Worm (Caenorhabditis elegans) whole organism, late embryonic: Measurements from ENCODE around the gene Y51H7BR.7.

Experiments
- F13H6.1 ChIP-seq: sonication (generic microtip); optimal IDR thresholded peaks from 2 replicates; lab custom pipeline; 2016; ENCODE audit warnings: missing genetic modification characterization, missing compliant biosample characterization
- K09A11.1 ChIP-seq: sonication (generic microtip); optimal IDR thresholded peaks from 2 replicates; lab custom pipeline; 2017; ENCODE audit warnings: antibody characterized with exemption, mild to moderate bottlenecking, missing genetic modification characterization, missing compliant biosample characterization; ENCODE audit not compliant: insufficient read depth
- ama-1 ChIP-seq: fragments of 150-350 bp; optimal IDR thresholded peaks from 2 replicates; lab custom pipeline; 2014
- ceh-30 ChIP-seq: fragments of 150-350 bp; optimal IDR thresholded peaks from 2 replicates; lab custom pipeline; 2014; ENCODE audit warnings: missing biosample characterization, missing genetic modification characterization
- ceh-34 ChIP-seq: sonication (generic microtip); optimal IDR thresholded peaks from 2 replicates; lab custom pipeline; 2016; ENCODE audit warnings: mild to moderate bottlenecking, missing genetic modification characterization, missing compliant biosample characterization
- eyg-1 ChIP-seq: sonication (generic microtip); optimal IDR thresholded peaks from 2 replicates; lab custom pipeline; 2016; ENCODE audit warnings: missing genotype, missing genetic modification characterization, missing compliant biosample characterization
- fax-1 ChIP-seq: sonication (generic microtip); optimal IDR thresholded peaks from 2 replicates; lab custom pipeline; 2016; ENCODE audit warnings: missing genotype, missing genetic modification characterization, missing compliant biosample characterization
- hlh-6 ChIP-seq: sonication (generic microtip); optimal IDR thresholded peaks from 2 replicates; lab custom pipeline; 2016; ENCODE audit warnings: missing genotype, missing genetic modification characterization, missing compliant biosample characterization
- nhr-232 ChIP-seq: sonication (generic microtip); optimal IDR thresholded peaks from 2 replicates; lab custom pipeline; 2016; ENCODE audit warnings: missing genetic modification characterization, missing compliant biosample characterization
- odd-2 ChIP-seq: sonication (generic microtip); optimal IDR thresholded peaks from 2 replicates; lab custom pipeline; 2017; ENCODE audit warnings: antibody characterized with exemption, mild to moderate bottlenecking, missing genetic modification characterization, missing compliant biosample characterization
- pat-9 ChIP-seq: fragments of 200-800 bp; sonication (Bioruptor generic); optimal IDR thresholded peaks from 2 replicates; lab custom pipeline; 2018; ENCODE audit warnings: mild to moderate bottlenecking, missing genetic modification characterization, moderate library complexity, missing compliant biosample characterization
- sox-4 ChIP-seq: sonication (generic microtip); optimal IDR thresholded peaks from 2 replicates; lab custom pipeline; 2017; ENCODE audit warnings: mild to moderate bottlenecking, missing genetic modification characterization, inconsistent platforms, missing compliant biosample characterization
- tbx-2 ChIP-seq: sonication (generic microtip); optimal IDR thresholded peaks from 2 replicates; lab custom pipeline; 2016; ENCODE audit warnings: missing genetic modification characterization, missing compliant biosample characterization
- unc-86 ChIP-seq: sonication (generic microtip); optimal IDR thresholded peaks from 2 replicates; lab custom pipeline; 2016; ENCODE audit warnings: missing genetic modification characterization, missing compliant biosample characterization

DNA sequence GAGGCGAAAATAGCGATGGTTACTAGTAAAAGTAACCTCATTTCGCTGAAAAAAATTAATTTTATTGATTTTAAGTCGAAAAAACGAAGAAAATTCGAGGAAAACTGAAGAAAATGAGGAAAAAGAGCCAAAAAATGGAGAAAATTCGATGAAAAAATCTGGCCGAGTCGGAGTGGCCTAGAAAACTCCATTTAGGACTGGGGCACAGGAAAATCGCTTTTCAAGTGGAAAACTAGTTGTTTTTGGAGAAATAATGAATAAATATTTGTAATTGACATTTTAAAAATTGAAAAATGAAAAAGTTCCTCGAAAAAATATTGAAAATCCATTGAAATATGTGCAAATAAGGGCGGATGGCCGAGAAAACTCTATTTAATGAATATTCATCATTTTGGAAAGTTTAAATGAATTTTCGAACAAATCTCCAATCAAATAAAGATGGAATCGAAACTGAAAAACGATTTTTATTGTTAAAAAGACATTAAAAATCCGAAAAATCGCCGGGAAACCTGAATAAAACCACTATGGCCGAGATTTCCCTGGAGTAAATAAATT, 25.0 kb downstream of the Y51H7BR.7 start, which contains the start of gene emc-1:
- peak; percentile 7 for TF ChIP-seq tbx-2
- no peak for TF ChIP-seq ama-1 (lab: Kevin White, UChicago)
- TF ChIP-seq hlh-6 (tag; lab: Kevin White, UChicago), result no peak
- no peak for TF ChIP-seq K09A11.1 (tag; lab: Kevin White, UChicago)
- TF ChIP-seq odd-2 (tag; lab: Kevin White, UChicago), result no peak
- no peak for TF ChIP-seq pat-9 (tag; lab: Kevin White, UChicago)
- TF ChIP-seq F13H6.1 (tag; lab: Kevin White, UChicago), result no peak
- no peak for TF ChIP-seq eyg-1 (tag; lab: Kevin White, UChicago)
- no peak for TF ChIP-seq sox-4 (tag; lab: Kevin White, UChicago)
- TF ChIP-seq ceh-30 (tag; lab: Kevin White, UChicago), result no peak
- no peak for TF ChIP-seq unc-86 (tag; lab: Kevin White, UChicago)
- TF ChIP-seq ceh-34, result no peak
- no peak for TF ChIP-seq nhr-232 (tag; lab: Kevin White, UChicago)
- no peak for TF ChIP-seq fax-1 (tag; lab: Kevin White, UChicago)
